Worm (Caenorhabditis elegans): ENCODE measurements around the gene unc-68.

Gene unc-68

ce11 chrV:6879490-6879889, 49.3 kb downstream of the unc-68 start (continued):
- TF ChIP-seq rcor-1 (GFP tag; IDR thresholded peaks at IDR 0.05) (peak; percentile 67), B0019.2 (GFP tag; conservative IDR thresholded peaks at IDR 0.05) (no peak), unc-62 (GFP tag; optimal IDR thresholded peaks at IDR 0.05) (no peak), zim-3 (tag; optimal IDR thresholded peaks at IDR 0.05) (no peak), tbx-9 (tag; optimal IDR thresholded peaks at IDR 0.05; ENCODE audit: borderline replicate concordance) (no peak), somi-1 (GFP tag; optimal IDR thresholded peaks at IDR 0.05) (peak; percentile 20), mes-4 (tag; optimal IDR thresholded peaks at IDR 0.05) (no peak), attf-5 (GFP tag; optimal IDR thresholded peaks at IDR 0.05) (peak; percentile 53), lin-35 (GFP tag; optimal IDR thresholded peaks at IDR 0.05) (peak in 1 of 3 experiments; percentile 52), Y67H2A.10 (GFP tag; conservative IDR thresholded peaks at IDR 0.05) (no peak), ceh-91 (GFP tag; IDR thresholded peaks at IDR 0.05) (no peak), nfya-1 (tag; optimal IDR thresholded peaks at IDR 0.05; ENCODE audit: borderline replicate concordance, insufficient read depth) (no peak), madf-3 (GFP tag; IDR thresholded peaks at IDR 0.05) (peak; percentile 54; the same call in 1 of the 2 replicates), K12H6.12 (tag; optimal IDR thresholded peaks at IDR 0.05) (peak; percentile 87), tlf-1 (GFP tag; optimal IDR thresholded peaks at IDR 0.05) (no peak), T07F8.4 (tag; optimal IDR thresholded peaks at IDR 0.05) (no peak), dox-1 (GFP tag; IDR thresholded peaks at IDR 0.05) (peak; percentile 74), let-526 (GFP tag; IDR thresholded peaks at IDR 0.05) (no peak), mxl-1 (tag; optimal IDR thresholded peaks at IDR 0.05) (no peak), mel-28 (tag; optimal IDR thresholded peaks at IDR 0.05; ENCODE audit: borderline replicate concordance) (no peak), ztf-22 (GFP tag; optimal IDR thresholded peaks at IDR 0.05) (no peak), ceh-58 (GFP tag; IDR thresholded peaks at IDR 0.05) (no peak), F49E8.2 (tag; optimal IDR thresholded peaks at IDR 0.05; ENCODE audit: insufficient read depth) (no peak), pha-4 (tag; optimal IDR thresholded peaks at IDR 0.05) (no peak), ztf-25 (GFP tag; IDR thresholded peaks at IDR 0.05) (no peak), athp-1 (tag; optimal IDR thresholded peaks at IDR 0.05) (peak; percentile 45), unc-130 (GFP tag; optimal IDR thresholded peaks at IDR 0.05) (no peak), lin-40 (tag; optimal IDR thresholded peaks at IDR 0.05) (peak; percentile 66), T26A5.8 (tag; optimal IDR thresholded peaks at IDR 0.05) (no peak), ztf-3 (GFP tag; optimal IDR thresholded peaks at IDR 0.05) (no peak), aptf-2 (GFP tag; conservative IDR thresholded peaks at IDR 0.05) (no peak), ztf-18 (tag; optimal IDR thresholded peaks at IDR 0.05) (peak; percentile 3), nhr-179 (tag; optimal IDR thresholded peaks at IDR 0.05) (no peak)

ce11 chrV:6878559-6878958, 50.3 kb downstream of the unc-68 start:
- TF ChIP-seq bed-2 (GFP tag; IDR thresholded peaks at IDR 0.05) (no peak), ztf-18 (tag; optimal IDR thresholded peaks at IDR 0.05) (no peak), aptf-2 (GFP tag; conservative IDR thresholded peaks at IDR 0.05) (no peak), ceh-91 (GFP tag; IDR thresholded peaks at IDR 0.05) (no peak), F23B12.7 (tag; optimal IDR thresholded peaks at IDR 0.05; ENCODE audit: insufficient read depth) (no peak), zim-3 (tag; optimal IDR thresholded peaks at IDR 0.05) (no peak), K12H6.12 (tag; optimal IDR thresholded peaks at IDR 0.05) (no peak), B0261.1 (tag; optimal IDR thresholded peaks at IDR 0.05) (no peak), nhr-80 (tag; optimal IDR thresholded peaks at IDR 0.05) (no peak)
